Fruit fly (Drosophila melanogaster): ENCODE data around the gene CG13622.

- TF ChIP-seq ttk (optimal IDR thresholded peaks at IDR 0.05) (no peak), h (optimal IDR thresholded peaks at IDR 0.05) (no peak), Myc (optimal IDR thresholded peaks at IDR 0.05) (no peak)
Measured at dm6 chr3R:24562323-24563025, 39.0 kb upstream of the CG13622 start.
